Fruit fly (Drosophila melanogaster) whole organism, embryonic: ENCODE results near the gene CG17264.

Experiments used
- ATbp ChIP-seq: fragments of 200-800 bp; sonication (Bioruptor generic); optimal IDR thresholded peaks from 2 replicates; lab custom pipeline; 2017; ENCODE audit warnings: missing biosample characterization, mild to moderate bottlenecking, missing genetic modification characterization, missing genetic modification reagents
- CG16813 ChIP-seq: fragments of 200-800 bp; sonication (Bioruptor generic); IDR thresholded peaks from 3 replicates; pipeline ENCODE4 v1.3.6; 2022; ENCODE audit warnings: missing biosample characterization, missing genetic modification characterization; ENCODE audit not compliant: partially characterized antibody
- CG17328 ChIP-seq: fragments of 200-800 bp; sonication (Bioruptor generic); IDR thresholded peaks from 2 replicates; pipeline ENCODE4 v1.3.6; 2022; ENCODE audit warnings: missing biosample characterization, missing genetic modification characterization
- CG17385 ChIP-seq: fragments of 200-800 bp; sonication (Bioruptor generic); optimal IDR thresholded peaks from 3 replicates; lab custom pipeline; 2018; ENCODE audit warnings: missing biosample characterization, mild to moderate bottlenecking, missing genetic modification characterization
- CG18262 ChIP-seq: fragments of 200-800 bp; optimal IDR thresholded peaks from 3 replicates; lab custom pipeline; 2019; ENCODE audit warnings: missing biosample characterization, mild to moderate bottlenecking, missing genetic modification characterization, moderate library complexity
- CG2202 ChIP-seq: fragments of 200-800 bp; sonication (Bioruptor generic); optimal IDR thresholded peaks from 2 replicates; lab custom pipeline; 2018; ENCODE audit warnings: missing biosample characterization, mild to moderate bottlenecking, missing genetic modification characterization
- CG31388 ChIP-seq: fragments of 200-800 bp; sonication (Bioruptor generic); optimal IDR thresholded peaks from 2 replicates; lab custom pipeline; 2016; ENCODE audit warnings: missing biosample characterization, missing genetic modification characterization
- CG3281 ChIP-seq: fragments of 200-800 bp; sonication (Bioruptor generic); optimal IDR thresholded peaks from 3 replicates; lab custom pipeline; 2017; ENCODE audit warnings: missing biosample characterization, mild to moderate bottlenecking, missing genetic modification characterization
- CG3407 ChIP-seq: fragments of 200-800 bp; sonication (Bioruptor generic); optimal IDR thresholded peaks from 2 replicates; lab custom pipeline; 2018; ENCODE audit warnings: missing biosample characterization, mild to moderate bottlenecking, missing genetic modification characterization
- CG34224 ChIP-seq: fragments of 200-800 bp; sonication (Bioruptor generic); IDR thresholded peaks from 3 replicates; pipeline ENCODE4 v1.3.6; 2022; ENCODE audit warnings: missing biosample characterization, missing genetic modification characterization; ENCODE audit not compliant: partially characterized antibody
- CG34376 ChIP-seq: fragments of 200-800 bp; sonication (Bioruptor generic); optimal IDR thresholded peaks from 2 replicates; lab custom pipeline; 2018; ENCODE audit warnings: missing biosample characterization, mild to moderate bottlenecking, missing genetic modification characterization
- CG3995 ChIP-seq: fragments of 200-800 bp; sonication (Bioruptor generic); optimal IDR thresholded peaks from 3 replicates; lab custom pipeline; 2016; ENCODE audit warnings: missing biosample characterization, missing genetic modification characterization
- CG5953 ChIP-seq: fragments of 200-800 bp; sonication (Bioruptor generic); IDR thresholded peaks from 2 replicates; pipeline ENCODE4 v1.3.6; 2022; ENCODE audit warnings: missing biosample characterization, missing genetic modification characterization
- CG6175 ChIP-seq: fragments of 200-800 bp; sonication (Bioruptor generic); IDR thresholded peaks from 3 replicates; pipeline ENCODE4 v1.3.6; 2022; ENCODE audit warnings: missing biosample characterization, missing genetic modification characterization
- CG6689 ChIP-seq: fragments of 200-800 bp; sonication (Bioruptor generic); IDR thresholded peaks from 2 replicates; pipeline ENCODE4 v1.3.6; 2022; ENCODE audit warnings: missing biosample characterization, missing genetic modification characterization
- CG8944 ChIP-seq: fragments of 200-800 bp; sonication (Bioruptor generic); optimal IDR thresholded peaks from 3 replicates; lab custom pipeline; 2016; ENCODE audit warnings: missing biosample characterization, missing genetic modification characterization
- CG9437 ChIP-seq: fragments of 200-800 bp; sonication (Bioruptor generic); optimal IDR thresholded peaks from 2 replicates; lab custom pipeline; 2018; ENCODE audit warnings: missing biosample characterization, mild to moderate bottlenecking, missing genetic modification characterization
- CG9817 ChIP-seq: fragments of 200-800 bp; sonication (Bioruptor generic); optimal IDR thresholded peaks from 2 replicates; lab custom pipeline; 2018; ENCODE audit warnings: missing biosample characterization, mild to moderate bottlenecking, missing genetic modification characterization, moderate library complexity
- CHES-1-like ChIP-seq: fragments of 200-800 bp; sonication (Bioruptor generic); optimal IDR thresholded peaks from 2 replicates; lab custom pipeline; 2016; ENCODE audit warnings: missing biosample characterization, missing genetic modification characterization
- Dip2 ChIP-seq: fragments of 200-800 bp; sonication (Bioruptor generic); IDR thresholded peaks from 2 replicates; pipeline ENCODE4 v1.3.6; 2022; ENCODE audit warnings: missing biosample characterization, missing genetic modification characterization
- Ets97D ChIP-seq: fragments of 200-800 bp; sonication (Bioruptor generic); optimal IDR thresholded peaks from 3 replicates; lab custom pipeline; 2016; ENCODE audit warnings: missing biosample characterization, missing genetic modification characterization
- Hey ChIP-seq: fragments of 200-800 bp; sonication (Bioruptor generic); optimal IDR thresholded peaks from 3 replicates; lab custom pipeline; 2018; ENCODE audit warnings: missing biosample characterization, mild to moderate bottlenecking, missing genetic modification characterization
- Lpt ChIP-seq: fragments of >200 bp; optimal IDR thresholded peaks from 2 replicates; lab custom pipeline; 2018; ENCODE audit warnings: missing biosample characterization, missing genetic modification characterization
- MBD-R2 ChIP-seq: fragments of 200-800 bp; sonication (Bioruptor generic); IDR thresholded peaks from 2 replicates; pipeline ENCODE4 v1.3.6; 2022; ENCODE audit warnings: missing biosample characterization, missing genetic modification characterization
- Ptx1 ChIP-seq: fragments of 200-800 bp; sonication (Bioruptor generic); IDR thresholded peaks from 2 replicates; pipeline ENCODE4 v1.3.6; 2022; ENCODE audit warnings: missing biosample characterization, missing genetic modification characterization
- Rfx ChIP-seq: fragments of 200-800 bp; sonication (Bioruptor generic); IDR thresholded peaks from 2 replicates; pipeline ENCODE4 v1.3.6; 2022; ENCODE audit warnings: missing biosample characterization, missing genetic modification characterization
- Sin3A ChIP-seq: fragments of >200 bp; optimal IDR thresholded peaks from 2 replicates; lab custom pipeline; 2018
- bigmax ChIP-seq: fragments of 200-800 bp; sonication (Bioruptor generic); optimal IDR thresholded peaks from 2 replicates; lab custom pipeline; 2018; ENCODE audit warnings: missing biosample characterization, mild to moderate bottlenecking, missing genetic modification characterization
- cg ChIP-seq: fragments of 200-800 bp; sonication (Bioruptor generic); optimal IDR thresholded peaks from 3 replicates; lab custom pipeline; 2019; ENCODE audit warnings: missing biosample characterization, mild to moderate bottlenecking, missing genetic modification characterization, moderate library complexity
- chinmo ChIP-seq: fragments of 200-800 bp; sonication (Bioruptor generic); IDR thresholded peaks from 4 replicates; pipeline ENCODE4 v1.3.6; 2022; ENCODE audit warnings: missing biosample characterization, missing genetic modification characterization; ENCODE audit not compliant: partially characterized antibody
- chm ChIP-seq: fragments of 200-800 bp; sonication (Bioruptor generic); IDR thresholded peaks from 2 replicates; pipeline ENCODE4 v1.3.6; 2022; ENCODE audit warnings: missing biosample characterization, missing genetic modification characterization
- crp ChIP-seq, 2 experiments: fragments of 200-800 bp; sonication (Bioruptor generic); optimal IDR thresholded peaks; 2 replicates in 1 of 2; 3 replicates in 1 of 2; lab custom pipeline; 2017; ENCODE audit warnings: missing biosample characterization in 2 of 2, missing genetic modification characterization in 2 of 2, mild to moderate bottlenecking in 1 of 2, moderate library complexity in 1 of 2
- emc ChIP-seq: fragments of 200-800 bp; sonication (Bioruptor generic); optimal IDR thresholded peaks from 2 replicates; lab custom pipeline; 2016; ENCODE audit warnings: missing biosample characterization, missing genetic modification characterization
- en ChIP-seq: fragments of 200-800 bp; sonication (Bioruptor generic); optimal IDR thresholded peaks from 2 replicates; lab custom pipeline; 2016; ENCODE audit warnings: missing biosample characterization, missing genetic modification characterization
- fd3F ChIP-seq: fragments of 200-800 bp; sonication (Bioruptor generic); optimal IDR thresholded peaks from 2 replicates; lab custom pipeline; 2018; ENCODE audit warnings: missing biosample characterization, mild to moderate bottlenecking, missing genetic modification characterization, moderate library complexity
- gfzf ChIP-seq: fragments of 200-800 bp; sonication (Bioruptor generic); optimal IDR thresholded peaks from 2 replicates; lab custom pipeline; 2016; ENCODE audit warnings: missing biosample characterization, mild to moderate bottlenecking, missing genetic modification characterization, moderate library complexity
- grn ChIP-seq: fragments of 200-800 bp; sonication (Bioruptor generic); optimal IDR thresholded peaks from 3 replicates; lab custom pipeline; 2017; ENCODE audit warnings: missing biosample characterization, missing genetic modification characterization
- hbn ChIP-seq: fragments of 200-800 bp; sonication (Bioruptor generic); IDR thresholded peaks from 2 replicates; pipeline ENCODE4 v1.3.6; 2022; ENCODE audit warnings: missing biosample characterization, missing genetic modification characterization; ENCODE audit not compliant: partially characterized antibody
- maf-S ChIP-seq: fragments of 200-800 bp; sonication (Bioruptor generic); optimal IDR thresholded peaks from 2 replicates; lab custom pipeline; 2016; ENCODE audit warnings: missing biosample characterization, missing genetic modification characterization
- nerfin-2 ChIP-seq: fragments of 200-800 bp; sonication (Bioruptor generic); IDR thresholded peaks from 2 replicates; pipeline ENCODE4 v1.3.6; 2022; ENCODE audit warnings: missing biosample characterization, missing genetic modification characterization; ENCODE audit not compliant: partially characterized antibody
- p53 ChIP-seq: fragments of 200-800 bp; sonication (Bioruptor generic); optimal IDR thresholded peaks from 2 replicates; lab custom pipeline; 2016; ENCODE audit warnings: missing biosample characterization, missing genetic modification characterization
- run ChIP-seq: fragments of 200-800 bp; sonication (Bioruptor generic); optimal IDR thresholded peaks from 3 replicates; lab custom pipeline; 2018; ENCODE audit warnings: missing biosample characterization, mild to moderate bottlenecking, missing genetic modification characterization
- sens-2 ChIP-seq: fragments of 200-800 bp; sonication (Bioruptor generic); IDR thresholded peaks from 2 replicates; pipeline ENCODE4 v1.3.6; 2022; ENCODE audit warnings: missing biosample characterization, missing genetic modification characterization
- stwl ChIP-seq: fragments of 200-800 bp; sonication (Bioruptor generic); optimal IDR thresholded peaks from 3 replicates; lab custom pipeline; 2018; ENCODE audit warnings: missing biosample characterization, mild to moderate bottlenecking, missing genetic modification characterization, moderate library complexity
- tap ChIP-seq: fragments of 200-800 bp; optimal IDR thresholded peaks from 3 replicates; lab custom pipeline; 2019; ENCODE audit warnings: missing biosample characterization, mild to moderate bottlenecking, missing genetic modification characterization, moderate library complexity
- tgo ChIP-seq: fragments of 200-800 bp; sonication (Bioruptor generic); IDR thresholded peaks from 3 replicates; pipeline ENCODE4 v1.3.6; 2022; ENCODE audit warnings: missing biosample characterization, missing genetic modification characterization
- trem ChIP-seq: fragments of 200-800 bp; optimal IDR thresholded peaks from 3 replicates; lab custom pipeline; 2019; ENCODE audit warnings: missing biosample characterization, mild to moderate bottlenecking, missing genetic modification characterization, moderate library complexity
- unpg ChIP-seq: fragments of 200-800 bp; sonication (Bioruptor generic); optimal IDR thresholded peaks from 3 replicates; lab custom pipeline; 2018; ENCODE audit warnings: missing biosample characterization, mild to moderate bottlenecking, missing genetic modification characterization, moderate library complexity
- vvl ChIP-seq: fragments of 200-800 bp; sonication (Bioruptor generic); IDR thresholded peaks from 2 replicates; pipeline ENCODE4 v1.3.6; 2022; ENCODE audit warnings: missing biosample characterization, missing genetic modification characterization
- z ChIP-seq: fragments of 200-800 bp; sonication (Bioruptor generic); IDR thresholded peaks from 3 replicates; pipeline ENCODE4 v1.3.6; 2022; ENCODE audit warnings: missing biosample characterization, missing genetic modification characterization

Gene CG17264

DNA sequence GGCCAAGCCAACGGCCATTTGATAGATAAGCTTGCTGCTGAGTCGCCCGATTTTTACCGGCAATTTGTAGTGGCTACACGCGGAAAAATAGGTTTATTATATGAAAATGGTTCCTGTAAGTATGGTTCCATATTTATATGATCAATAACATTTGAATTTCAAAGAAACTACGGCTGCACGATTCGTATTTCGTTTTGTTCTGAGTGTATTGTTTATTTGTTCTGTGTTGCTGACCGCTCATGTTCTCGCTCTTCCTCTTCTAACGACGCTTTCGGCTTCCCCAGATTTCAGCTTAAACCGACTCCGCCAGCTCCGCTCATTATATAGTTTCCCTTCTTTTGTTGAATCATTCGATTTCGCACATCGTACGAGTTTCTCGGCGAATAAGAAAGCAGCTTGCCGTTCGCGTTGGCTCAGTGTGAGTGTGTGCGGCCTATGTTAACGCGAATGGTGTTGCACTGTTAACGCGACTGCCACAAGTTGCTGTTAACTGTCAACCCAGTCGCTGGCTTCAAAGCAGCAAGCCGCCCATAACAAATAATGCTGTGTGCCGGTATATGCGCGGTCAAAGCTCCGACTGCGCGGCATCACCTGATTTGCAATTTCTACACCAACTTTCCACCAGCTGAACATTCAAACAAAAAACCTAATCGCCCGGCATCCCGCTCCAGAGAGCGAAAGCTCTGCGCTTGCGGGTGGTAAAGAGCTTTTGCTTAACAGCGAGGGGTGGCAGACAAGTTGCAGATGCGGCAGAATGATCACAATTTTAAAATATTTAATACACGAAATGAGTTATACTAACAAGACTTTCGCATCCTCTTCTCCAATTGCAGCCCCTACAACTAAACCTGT is 40.7 kb downstream of the CG17264 start (continued):
- TF ChIP-seq trem (tag; lab: Kevin White, UChicago) (no peak), grn (no peak), CG3995 (GFP tag; lab: Kevin White, UChicago) (no peak), ATbp (GFP tag; lab: Kevin White, UChicago) (no peak), unpg (GFP tag; lab: Kevin White, UChicago) (no peak), gfzf (GFP tag; lab: Kevin White, UChicago) (no peak), MBD-R2 (GFP tag; lab: Robert Waterston, UW) (peak; percentile 7; the same call in 1 of the 2 replicates), tgo (GFP tag; lab: Robert Waterston, UW) (no peak), CG3281 (GFP tag; lab: Kevin White, UChicago) (peak; percentile 44), CG6689 (GFP tag; lab: Robert Waterston, UW) (no peak; the same call in 1 of the 2 replicates), CG5953 (GFP tag; lab: Robert Waterston, UW) (no peak), CG17328 (GFP tag; lab: Robert Waterston, UW) (peak; percentile 34; the same call in 1 of the 2 replicates), Hey (tag; lab: Kevin White, UChicago) (no peak), fd3F (GFP tag; lab: Kevin White, UChicago) (no peak), chm (no peak), CG31388 (GFP tag; lab: Kevin White, UChicago) (no peak), nerfin-2 (GFP tag; lab: Robert Waterston, UW) (no peak), z (GFP tag; lab: Robert Waterston, UW) (no peak), Ets97D (GFP tag; lab: Kevin White, UChicago) (no peak), bigmax (GFP tag; lab: Kevin White, UChicago) (no peak), CG18262 (tag; lab: Kevin White, UChicago) (no peak), en (no peak), CG3407 (GFP tag; lab: Kevin White, UChicago) (no peak), p53 (no peak), tap (no peak), stwl (no peak), run (tag; lab: Kevin White, UChicago) (no peak), hbn (no peak), chinmo (GFP tag; lab: Robert Waterston, UW) (peak; percentile 80; the same call in 2 of the 4 replicates), CG16813 (GFP tag; lab: Robert Waterston, UW) (no peak), emc (GFP tag; lab: Kevin White, UChicago) (no peak), CG9817 (peak; percentile 29), CG9437 (GFP tag; lab: Kevin White, UChicago) (peak; percentile 17), Sin3A (no peak), CG6175 (GFP tag; lab: Robert Waterston, UW) (peak; percentile 87), CG34376 (GFP tag; lab: Kevin White, UChicago) (no peak), vvl (GFP tag; lab: Robert Waterston, UW) (peak; percentile 34; the same call in 1 of the 2 replicates), Rfx (GFP tag; lab: Robert Waterston, UW) (peak; percentile 80), Lpt (no peak), CG17385 (GFP tag; lab: Kevin White, UChicago) (peak; percentile 49), CHES-1-like (peak; percentile 52), CG34224 (GFP tag; lab: Robert Waterston, UW) (no peak), cg (GFP tag; lab: Kevin White, UChicago) (no peak), Ptx1 (peak; percentile 62), CG8944 (GFP tag; lab: Kevin White, UChicago) (peak; percentile 8), CG2202 (tag; lab: Kevin White, UChicago) (no peak), maf-S (GFP tag; lab: Kevin White, UChicago) (peak; percentile 29), crp (GFP tag; optimal IDR thresholded peaks at IDR 0.05; lab: Kevin White, UChicago) (peak in 1 of 2 experiments; percentile 57), Dip2 (GFP tag; lab: Robert Waterston, UW) (no peak), sens-2 (GFP tag; lab: Robert Waterston, UW) (no peak)
